Fruit fly (Drosophila melanogaster) whole organism, embryonic: ENCODE data around the gene Aasdh.
A peak's percentile ranks its signal among the peaks of the same experiment; 100 is the strongest.

Experiments
- ATbp ChIP-seq: fragments of 200-800 bp; sonication (Bioruptor generic); optimal IDR thresholded peaks from 2 replicates; lab custom pipeline; 2017; ENCODE audit warnings: missing biosample characterization, mild to moderate bottlenecking, missing genetic modification characterization, missing genetic modification reagents
- Adf1 ChIP-seq: fragments of 200-800 bp; sonication (Bioruptor generic); IDR thresholded peaks from 2 replicates; pipeline ENCODE4 v1.3.6; 2022; ENCODE audit warnings: missing biosample characterization, missing genetic modification characterization
- Aef1 ChIP-seq: fragments of 200-800 bp; sonication (Bioruptor generic); IDR thresholded peaks from 3 replicates; pipeline ENCODE4 v1.3.6; 2022; ENCODE audit warnings: missing biosample characterization, missing genetic modification characterization
- CG11085 ChIP-seq: fragments of 200-800 bp; sonication (Bioruptor generic); IDR thresholded peaks from 2 replicates; pipeline ENCODE4 v1.3.6; 2022; ENCODE audit warnings: missing biosample characterization, missing genetic modification characterization
- CG11398 ChIP-seq: fragments of 200-800 bp; sonication (Bioruptor generic); optimal IDR thresholded peaks from 2 replicates; lab custom pipeline; 2016; ENCODE audit warnings: missing biosample characterization, missing genetic modification characterization
- CG17385 ChIP-seq: fragments of 200-800 bp; sonication (Bioruptor generic); optimal IDR thresholded peaks from 3 replicates; lab custom pipeline; 2018; ENCODE audit warnings: missing biosample characterization, mild to moderate bottlenecking, missing genetic modification characterization
- CG3065 ChIP-seq: fragments of 200-800 bp; sonication (Bioruptor generic); optimal IDR thresholded peaks from 2 replicates; lab custom pipeline; 2016; ENCODE audit warnings: missing biosample characterization, missing genetic modification characterization
- CG31441 ChIP-seq: fragments of 200-800 bp; sonication (Bioruptor generic); IDR thresholded peaks from 2 replicates; pipeline ENCODE4 v1.3.6; 2022; ENCODE audit warnings: missing biosample characterization, missing genetic modification characterization
- CG4360 ChIP-seq: fragments of 200-800 bp; sonication (Bioruptor generic); IDR thresholded peaks from 2 replicates; pipeline ENCODE4 v1.3.6; 2022; ENCODE audit warnings: missing biosample characterization, missing genetic modification characterization
- CG7839 ChIP-seq: fragments of 200-800 bp; sonication (Bioruptor generic); optimal IDR thresholded peaks from 3 replicates; lab custom pipeline; 2018; ENCODE audit warnings: missing biosample characterization, mild to moderate bottlenecking, missing genetic modification characterization, moderate library complexity
- CG7987 ChIP-seq: fragments of 200-800 bp; sonication (Bioruptor generic); optimal IDR thresholded peaks from 2 replicates; lab custom pipeline; 2018; ENCODE audit warnings: missing biosample characterization, mild to moderate bottlenecking, missing genetic modification characterization, moderate library complexity
- CG8281 ChIP-seq: fragments of 200-800 bp; sonication (Bioruptor generic); optimal IDR thresholded peaks from 2 replicates; lab custom pipeline; 2018; ENCODE audit warnings: missing biosample characterization, mild to moderate bottlenecking, missing genetic modification characterization, moderate library complexity
- CoRest ChIP-seq: fragments of 200-800 bp; sonication (Bioruptor generic); optimal IDR thresholded peaks from 3 replicates; lab custom pipeline; 2018; ENCODE audit warnings: missing biosample characterization, mild to moderate bottlenecking, missing genetic modification characterization, moderate library complexity
- Deaf1 ChIP-seq: fragments of 200-800 bp; optimal IDR thresholded peaks from 3 replicates; lab custom pipeline; 2019; ENCODE audit warnings: missing biosample characterization, mild to moderate bottlenecking, missing genetic modification characterization, moderate library complexity
- Hr78 ChIP-seq, 2 experiments: fragments of 200-800 bp in 1 of 2; fragments of >200 bp in 1 of 2; sonication (Bioruptor generic) in 1 of 2; optimal IDR thresholded peaks; 2 replicates each; lab custom pipeline; 2017 to 2019; ENCODE audit warnings: missing biosample characterization in 2 of 2, missing genetic modification characterization in 2 of 2, mild to moderate bottlenecking in 1 of 2, moderate library complexity in 1 of 2
- Kr ChIP-seq: fragments of 200-800 bp; sonication (Bioruptor generic); optimal IDR thresholded peaks from 2 replicates; lab custom pipeline; 2017; ENCODE audit warnings: missing biosample characterization, mild to moderate bottlenecking, missing genetic modification characterization
- Med ChIP-seq: fragments of 200-800 bp; sonication (Bioruptor generic); peaks from one replicate; lab custom pipeline; 2016; ENCODE audit warnings: missing biosample characterization, missing genetic modification characterization, mild to moderate bottlenecking, inconsistent platforms, moderate library complexity
- Mrtf ChIP-seq: fragments of 200-800 bp; sonication (Bioruptor generic); IDR thresholded peaks from 3 replicates; pipeline ENCODE4 v1.3.6; 2022; ENCODE audit warnings: missing biosample characterization, missing genetic modification characterization
- Oli ChIP-seq: fragments of 200-800 bp; sonication (Bioruptor generic); optimal IDR thresholded peaks from 2 replicates; lab custom pipeline; 2018; ENCODE audit warnings: missing biosample characterization, mild to moderate bottlenecking, missing genetic modification characterization, moderate library complexity
- PHDP ChIP-seq: fragments of 200-800 bp; sonication (Bioruptor generic); optimal IDR thresholded peaks from 3 replicates; lab custom pipeline; 2018; ENCODE audit warnings: missing biosample characterization, mild to moderate bottlenecking, missing genetic modification characterization, moderate library complexity
- Six4 ChIP-seq: fragments of 200-800 bp; sonication (Bioruptor generic); optimal IDR thresholded peaks from 2 replicates; lab custom pipeline; 2016; ENCODE audit warnings: missing biosample characterization, missing genetic modification characterization
- Sox102F ChIP-seq: fragments of 200-800 bp; sonication (Bioruptor generic); optimal IDR thresholded peaks from 2 replicates; lab custom pipeline; 2018; ENCODE audit warnings: missing biosample characterization, mild to moderate bottlenecking, missing genetic modification characterization, moderate library complexity
- Spps ChIP-seq: fragments of 200-800 bp; sonication (Bioruptor generic); optimal IDR thresholded peaks from 2 replicates; lab custom pipeline; 2018; ENCODE audit warnings: missing biosample characterization, mild to moderate bottlenecking, missing genetic modification characterization
- Taf1 ChIP-seq: fragments of 200-800 bp; sonication (Bioruptor generic); IDR thresholded peaks from 2 replicates; pipeline ENCODE4 v1.3.6; 2022; ENCODE audit warnings: missing biosample characterization, missing genetic modification characterization
- Xbp1 ChIP-seq: fragments of 200-800 bp; sonication (Bioruptor generic); optimal IDR thresholded peaks from 3 replicates; lab custom pipeline; 2016; ENCODE audit warnings: missing biosample characterization, mild to moderate bottlenecking, missing genetic modification characterization
- abd-A ChIP-seq: fragments of 200-800 bp; sonication (Bioruptor generic); optimal IDR thresholded peaks from 3 replicates; lab custom pipeline; 2019; ENCODE audit warnings: missing biosample characterization, mild to moderate bottlenecking, missing genetic modification characterization, moderate library complexity
- aop ChIP-seq: fragments of 200-800 bp; sonication (Bioruptor generic); IDR thresholded peaks from 2 replicates; pipeline ENCODE4 v1.3.6; 2022; ENCODE audit warnings: missing biosample characterization, missing genetic modification characterization
- cg ChIP-seq: fragments of 200-800 bp; sonication (Bioruptor generic); optimal IDR thresholded peaks from 3 replicates; lab custom pipeline; 2019; ENCODE audit warnings: missing biosample characterization, mild to moderate bottlenecking, missing genetic modification characterization, moderate library complexity
- chinmo ChIP-seq: fragments of 200-800 bp; sonication (Bioruptor generic); IDR thresholded peaks from 4 replicates; pipeline ENCODE4 v1.3.6; 2022; ENCODE audit warnings: missing biosample characterization, missing genetic modification characterization; ENCODE audit not compliant: partially characterized antibody
- crol ChIP-seq: fragments of 200-800 bp; sonication (Bioruptor generic); IDR thresholded peaks from 2 replicates; pipeline ENCODE4 v1.3.6; 2022; ENCODE audit warnings: missing biosample characterization, missing genetic modification characterization
- dati ChIP-seq: fragments of 200-800 bp; sonication (Bioruptor generic); IDR thresholded peaks from 2 replicates; pipeline ENCODE4 v1.3.6; 2022; ENCODE audit warnings: missing biosample characterization, missing genetic modification characterization
- dimm ChIP-seq: fragments of 200-800 bp; sonication (Bioruptor generic); IDR thresholded peaks from 2 replicates; pipeline ENCODE4 v1.3.6; 2022; ENCODE audit warnings: missing biosample characterization, missing genetic modification characterization
- gcm ChIP-seq: fragments of 200-800 bp; sonication (Bioruptor generic); optimal IDR thresholded peaks from 2 replicates; lab custom pipeline; 2019; ENCODE audit warnings: missing biosample characterization, mild to moderate bottlenecking, missing genetic modification characterization, moderate library complexity
- gem ChIP-seq: fragments of 200-800 bp; sonication (Bioruptor generic); optimal IDR thresholded peaks from 2 replicates; lab custom pipeline; 2019; ENCODE audit warnings: missing biosample characterization, mild to moderate bottlenecking, missing genetic modification characterization, moderate library complexity
- gsb-n ChIP-seq: fragments of 200-800 bp; sonication (Bioruptor generic); optimal IDR thresholded peaks from 3 replicates; lab custom pipeline; 2018; ENCODE audit warnings: missing biosample characterization, mild to moderate bottlenecking, missing genetic modification characterization
- hth ChIP-seq: fragments of >200 bp; optimal IDR thresholded peaks from 2 replicates; lab custom pipeline; 2017; ENCODE audit warnings: inconsistent platforms
- kni ChIP-seq: fragments of 200-800 bp; sonication (Bioruptor generic); optimal IDR thresholded peaks from 3 replicates; lab custom pipeline; 2017; ENCODE audit warnings: mild to moderate bottlenecking, missing biosample characterization, missing genetic modification reagents, missing genetic modification characterization
- nerfin-2 ChIP-seq: fragments of 200-800 bp; sonication (Bioruptor generic); IDR thresholded peaks from 2 replicates; pipeline ENCODE4 v1.3.6; 2022; ENCODE audit warnings: missing biosample characterization, missing genetic modification characterization; ENCODE audit not compliant: partially characterized antibody
- nom ChIP-seq: fragments of 200-800 bp; sonication (Bioruptor generic); optimal IDR thresholded peaks from 2 replicates; lab custom pipeline; 2017; ENCODE audit warnings: missing biosample characterization, missing genetic modification characterization, mild to moderate bottlenecking, moderate library complexity, missing genetic modification reagents
- odd ChIP-seq: fragments of 200-800 bp; sonication (Bioruptor generic); optimal IDR thresholded peaks from 2 replicates; lab custom pipeline; 2017; ENCODE audit warnings: missing biosample characterization, mild to moderate bottlenecking, missing genetic modification characterization
- pros ChIP-seq: fragments of 200-800 bp; sonication (Bioruptor generic); optimal IDR thresholded peaks from 3 replicates; lab custom pipeline; 2019; ENCODE audit warnings: missing biosample characterization, mild to moderate bottlenecking, missing genetic modification characterization, moderate library complexity
- row ChIP-seq: fragments of 200-800 bp; sonication (Bioruptor generic); IDR thresholded peaks from 3 replicates; pipeline ENCODE4 v1.3.6; 2022; ENCODE audit warnings: missing biosample characterization, missing genetic modification characterization
- sd ChIP-seq: fragments of 200-800 bp; sonication (Bioruptor generic); optimal IDR thresholded peaks from 3 replicates; lab custom pipeline; 2018; ENCODE audit warnings: missing biosample characterization, mild to moderate bottlenecking, missing genetic modification characterization, moderate library complexity
- sqz ChIP-seq: fragments of 200-800 bp; sonication (Bioruptor generic); optimal IDR thresholded peaks from 3 replicates; lab custom pipeline; 2018; ENCODE audit warnings: missing biosample characterization, mild to moderate bottlenecking, missing genetic modification characterization
- tna ChIP-seq: fragments of 200-800 bp; sonication (Bioruptor generic); IDR thresholded peaks from 2 replicates; pipeline ENCODE4 v1.3.6; 2022; ENCODE audit warnings: missing biosample characterization, missing genetic modification characterization; ENCODE audit not compliant: partially characterized antibody
- twi ChIP-seq: fragments of 200-800 bp; optimal IDR thresholded peaks from 2 replicates; lab custom pipeline; 2019; ENCODE audit warnings: missing biosample characterization, mild to moderate bottlenecking, missing genetic modification characterization, moderate library complexity
- z ChIP-seq: fragments of 200-800 bp; sonication (Bioruptor generic); IDR thresholded peaks from 3 replicates; pipeline ENCODE4 v1.3.6; 2022; ENCODE audit warnings: missing biosample characterization, missing genetic modification characterization

The Aasdh gene

DNA sequence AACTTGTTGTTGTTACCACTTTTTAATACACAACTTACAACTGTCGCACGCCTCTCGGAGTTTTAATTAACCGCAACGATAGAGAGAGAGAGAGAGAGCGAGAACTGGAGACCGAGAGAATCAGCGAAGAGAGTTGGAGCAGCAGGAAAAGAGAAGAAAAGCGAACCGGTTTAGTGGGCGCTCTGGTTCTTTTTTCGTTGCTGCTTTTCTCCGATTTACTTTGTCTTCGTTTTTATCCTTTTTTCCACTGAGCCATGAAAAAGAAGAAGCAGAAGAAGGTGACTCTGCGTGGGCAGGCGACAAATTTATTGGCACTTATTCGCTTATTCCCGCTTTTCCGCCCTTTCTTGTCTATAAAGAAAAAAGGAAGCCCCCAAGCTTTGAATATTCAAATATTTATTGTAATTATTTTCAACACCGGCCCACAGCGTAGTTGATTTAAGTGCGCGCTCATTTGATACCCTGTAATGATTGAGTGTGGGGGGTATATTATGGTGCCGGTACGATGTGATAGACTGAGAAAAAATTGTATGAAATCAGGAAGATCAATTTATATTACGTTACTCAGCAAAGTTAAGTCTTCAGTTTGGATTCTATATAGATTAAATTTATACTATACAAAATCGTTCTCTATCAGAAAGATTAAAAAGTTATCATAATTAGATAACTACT is 29.0 kb downstream of the Aasdh start (continued):
- TF ChIP-seq CoRest (tag; lab: Kevin White, UChicago) (peak; percentile 16), CG7839 (tag; lab: Kevin White, UChicago) (peak; percentile 7), PHDP (tag; lab: Kevin White, UChicago) (peak; percentile 11), CG3065 (no peak), Sox102F (peak; percentile 13), Six4 (GFP tag; lab: Kevin White, UChicago) (no peak), Xbp1 (GFP tag; lab: Kevin White, UChicago) (no peak), z (GFP tag; lab: Robert Waterston, UW) (no peak), Oli (tag; lab: Kevin White, UChicago) (peak; percentile 17), CG4360 (0 out of 2 replicates have a peak, but pooled peaks have one; percentile 28), gem (peak; percentile 45), hth (lab: Kevin White, UChicago) (no peak), row (GFP tag; lab: Robert Waterston, UW) (peak; percentile 42; the same call in 2 of the 3 replicates)

DNA sequence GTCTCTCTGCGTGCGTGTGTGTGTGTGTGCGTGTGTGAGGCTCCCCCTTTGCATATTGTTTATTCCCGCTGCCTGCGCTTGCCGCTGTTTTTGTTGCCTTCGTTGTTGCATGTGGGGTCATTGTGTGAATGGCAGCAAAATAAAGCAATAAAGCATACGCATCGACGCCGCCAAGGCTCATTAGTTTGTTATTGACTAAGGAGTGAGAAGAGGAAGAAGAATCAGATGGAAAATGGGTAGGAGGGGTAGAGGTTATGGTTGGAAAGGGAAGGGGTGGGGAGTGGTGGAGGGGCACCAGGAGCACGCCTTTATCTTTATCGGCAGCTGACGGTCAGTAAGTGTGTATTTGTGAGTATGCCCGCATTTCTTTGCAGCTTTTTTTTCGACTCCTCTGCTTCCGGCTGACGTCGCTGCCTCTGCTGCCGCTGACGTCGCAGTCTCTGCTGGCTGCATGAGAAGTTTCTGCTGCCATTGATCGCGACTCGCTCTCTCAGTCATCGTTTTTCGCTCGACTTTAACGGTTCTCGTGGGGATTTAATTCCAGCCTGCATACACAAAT is 29.9 kb downstream of the Aasdh start:
- peak; percentile 69 for TF ChIP-seq CG4360
- no peak for TF ChIP-seq Deaf1 (tag; lab: Kevin White, UChicago)
- TF ChIP-seq CG11398: no peak
- TF ChIP-seq sd (tag; lab: Kevin White, UChicago): peak; percentile 29
- TF ChIP-seq dimm (GFP tag; lab: Robert Waterston, UW): no peak
- peak; percentile 1 for TF ChIP-seq abd-A (tag; lab: Kevin White, UChicago)
- TF ChIP-seq tna: no peak
- TF ChIP-seq dati (GFP tag; lab: Robert Waterston, UW): no peak
- no peak for TF ChIP-seq CG31441 (GFP tag; lab: Robert Waterston, UW)
- TF ChIP-seq Aef1 (GFP tag; lab: Robert Waterston, UW): no peak
- TF ChIP-seq nom (GFP tag; lab: Kevin White, UChicago): peak; percentile 68
- 0 out of 4 replicates have a peak, but pooled peaks have one; percentile 47 for TF ChIP-seq chinmo (GFP tag; lab: Robert Waterston, UW)
- TF ChIP-seq nerfin-2 (GFP tag; lab: Robert Waterston, UW): 0 out of 2 replicates have a peak, but pooled peaks have one; percentile 39
- TF ChIP-seq Med (GFP tag; lab: Kevin White, UChicago): peak; percentile 1
- peak; percentile 36 for TF ChIP-seq odd (GFP tag; lab: Kevin White, UChicago)
- peak; percentile 52 for TF ChIP-seq Kr
- TF ChIP-seq gcm: peak; percentile 84
- TF ChIP-seq gsb-n (tag; lab: Kevin White, UChicago): peak; percentile 38
- TF ChIP-seq Hr78 (GFP tag; optimal IDR thresholded peaks at IDR 0.05; lab: Kevin White, UChicago): peak in 1 of 2 experiments; percentile 79
- TF ChIP-seq gem: no peak
- TF ChIP-seq ATbp (GFP tag; lab: Kevin White, UChicago): no peak
- peak; percentile 77 for TF ChIP-seq pros (GFP tag; lab: Kevin White, UChicago)
- TF ChIP-seq CG8281 (tag; lab: Kevin White, UChicago): peak; percentile 2
- TF ChIP-seq CG17385 (GFP tag; lab: Kevin White, UChicago): peak; percentile 64
- no peak for TF ChIP-seq CG11085 (GFP tag; lab: Robert Waterston, UW)
- no peak for TF ChIP-seq Taf1 (GFP tag; lab: Robert Waterston, UW)
- TF ChIP-seq Spps (tag; lab: Kevin White, UChicago): no peak
- peak; percentile 81 for TF ChIP-seq crol
- peak; percentile 49 for TF ChIP-seq twi (tag; lab: Kevin White, UChicago)
- TF ChIP-seq CG7987: no peak
- peak; percentile 68 for TF ChIP-seq cg (GFP tag; lab: Kevin White, UChicago)
- 0 out of 3 replicates have a peak, but pooled peaks have one; percentile 17 for TF ChIP-seq Mrtf (GFP tag; lab: Robert Waterston, UW)
- peak; percentile 53 for TF ChIP-seq sqz (GFP tag; lab: Kevin White, UChicago)
- peak; percentile 87 for TF ChIP-seq Adf1 (GFP tag; lab: Robert Waterston, UW)
- peak; percentile 34; the same call in 1 of the 2 replicates for TF ChIP-seq aop (GFP tag; lab: Robert Waterston, UW)
- peak; percentile 51 for TF ChIP-seq kni
